Fruit fly (Drosophila melanogaster) whole organism, embryonic: ENCODE measurements around the gene r2d2.

ENCODE experiments used
- Adf1 ChIP-seq: fragments of 200-800 bp; sonication (Bioruptor generic); IDR thresholded peaks from 2 replicates; pipeline ENCODE4 v1.3.6; 2022; ENCODE audit warnings: missing biosample characterization, missing genetic modification characterization
- CG10267 ChIP-seq: fragments of 200-800 bp; sonication (Bioruptor generic); optimal IDR thresholded peaks from 2 replicates; lab custom pipeline; 2018; ENCODE audit warnings: missing biosample characterization, mild to moderate bottlenecking, missing genetic modification characterization, moderate library complexity
- CG10366 ChIP-seq: fragments of 200-800 bp; sonication (Bioruptor generic); IDR thresholded peaks from 2 replicates; pipeline ENCODE4 v1.3.6; 2022; ENCODE audit warnings: missing biosample characterization, missing genetic modification characterization
- CG12659 ChIP-seq: fragments of 200-800 bp; sonication (Bioruptor generic); optimal IDR thresholded peaks from 3 replicates; lab custom pipeline; 2017; ENCODE audit warnings: mild to moderate bottlenecking, missing biosample characterization, missing genetic modification reagents, missing genetic modification characterization
- CG12769 ChIP-seq: fragments of 200-800 bp; sonication (Bioruptor generic); optimal IDR thresholded peaks from 2 replicates; lab custom pipeline; 2019; ENCODE audit warnings: missing biosample characterization, mild to moderate bottlenecking, missing genetic modification characterization, moderate library complexity
- CG14667 ChIP-seq: fragments of 200-800 bp; sonication (Bioruptor generic); IDR thresholded peaks from 2 replicates; pipeline ENCODE4 v1.3.6; 2022; ENCODE audit warnings: missing biosample characterization, missing genetic modification characterization
- CG15269 ChIP-seq: fragments of 200-800 bp; sonication (Bioruptor generic); optimal IDR thresholded peaks from 2 replicates; lab custom pipeline; 2018; ENCODE audit warnings: missing biosample characterization, mild to moderate bottlenecking, missing genetic modification characterization, moderate library complexity
- CG17385 ChIP-seq: fragments of 200-800 bp; sonication (Bioruptor generic); optimal IDR thresholded peaks from 3 replicates; lab custom pipeline; 2018; ENCODE audit warnings: missing biosample characterization, mild to moderate bottlenecking, missing genetic modification characterization
- CG17829 ChIP-seq: fragments of 200-800 bp; optimal IDR thresholded peaks from 2 replicates; lab custom pipeline; 2019; ENCODE audit warnings: missing biosample characterization, mild to moderate bottlenecking, missing genetic modification characterization, moderate library complexity
- CG17912 ChIP-seq: fragments of 200-800 bp; sonication (Bioruptor generic); optimal IDR thresholded peaks from 2 replicates; lab custom pipeline; 2018; ENCODE audit warnings: missing biosample characterization, mild to moderate bottlenecking, missing genetic modification characterization
- CG18011 ChIP-seq: fragments of 200-800 bp; sonication (Bioruptor generic); optimal IDR thresholded peaks from 2 replicates; lab custom pipeline; 2017; ENCODE audit warnings: missing biosample characterization, missing genetic modification characterization, mild to moderate bottlenecking, moderate library complexity, missing genotype
- CG3065 ChIP-seq: fragments of 200-800 bp; sonication (Bioruptor generic); optimal IDR thresholded peaks from 2 replicates; lab custom pipeline; 2016; ENCODE audit warnings: missing biosample characterization, missing genetic modification characterization
- CG3995 ChIP-seq: fragments of 200-800 bp; sonication (Bioruptor generic); optimal IDR thresholded peaks from 3 replicates; lab custom pipeline; 2016; ENCODE audit warnings: missing biosample characterization, missing genetic modification characterization
- CG4820 ChIP-seq: fragments of 200-800 bp; sonication (Bioruptor generic); optimal IDR thresholded peaks from 3 replicates; lab custom pipeline; 2016; ENCODE audit warnings: missing biosample characterization, missing genetic modification characterization
- CG5953 ChIP-seq: fragments of 200-800 bp; sonication (Bioruptor generic); IDR thresholded peaks from 2 replicates; pipeline ENCODE4 v1.3.6; 2022; ENCODE audit warnings: missing biosample characterization, missing genetic modification characterization
- CG6689 ChIP-seq: fragments of 200-800 bp; sonication (Bioruptor generic); IDR thresholded peaks from 2 replicates; pipeline ENCODE4 v1.3.6; 2022; ENCODE audit warnings: missing biosample characterization, missing genetic modification characterization
- CG6813 ChIP-seq: fragments of 200-800 bp; sonication (Bioruptor generic); optimal IDR thresholded peaks from 2 replicates; lab custom pipeline; 2017; ENCODE audit warnings: missing biosample characterization, missing genetic modification characterization, mild to moderate bottlenecking, moderate library complexity, missing genetic modification reagents
- CG9817 ChIP-seq: fragments of 200-800 bp; sonication (Bioruptor generic); optimal IDR thresholded peaks from 2 replicates; lab custom pipeline; 2018; ENCODE audit warnings: missing biosample characterization, mild to moderate bottlenecking, missing genetic modification characterization, moderate library complexity
- Camta ChIP-seq: fragments of 200-800 bp; sonication (Bioruptor generic); optimal IDR thresholded peaks from 2 replicates; lab custom pipeline; 2016; ENCODE audit warnings: missing biosample characterization, missing genetic modification characterization
- Dad ChIP-seq: fragments of 200-800 bp; sonication (Bioruptor generic); optimal IDR thresholded peaks from 3 replicates; lab custom pipeline; 2016; ENCODE audit warnings: missing biosample characterization, missing genetic modification characterization
- Dbx ChIP-seq: fragments of 200-800 bp; sonication (Bioruptor generic); IDR thresholded peaks from 3 replicates; pipeline ENCODE4 v1.3.6; 2022; ENCODE audit warnings: missing biosample characterization, missing genetic modification characterization
- Elba2 ChIP-seq: fragments of 200-800 bp; sonication (Bioruptor generic); optimal IDR thresholded peaks from 3 replicates; lab custom pipeline; 2016; ENCODE audit warnings: missing biosample characterization, missing genetic modification characterization
- Gug ChIP-seq: fragments of 200-800 bp; sonication (Bioruptor generic); IDR thresholded peaks from 4 replicates; pipeline ENCODE4 v1.3.6; 2022; ENCODE audit warnings: missing biosample characterization, missing genetic modification characterization
- HLH3B ChIP-seq: fragments of 200-800 bp; sonication (Bioruptor generic); IDR thresholded peaks from 2 replicates; pipeline ENCODE4 v1.3.6; 2022; ENCODE audit warnings: missing biosample characterization, missing genetic modification characterization
- HmgZ ChIP-seq: fragments of 200-800 bp; sonication (Bioruptor generic); optimal IDR thresholded peaks from 2 replicates; lab custom pipeline; 2018; ENCODE audit warnings: missing biosample characterization, mild to moderate bottlenecking, missing genetic modification characterization
- Hr51 ChIP-seq, 2 experiments: fragments of 200-800 bp; sonication (Bioruptor generic); optimal IDR thresholded peaks; 2 replicates in 1 of 2; 3 replicates in 1 of 2; lab custom pipeline; 2016 to 2018; ENCODE audit warnings: missing biosample characterization in 2 of 2, missing genetic modification characterization in 2 of 2, mild to moderate bottlenecking in 1 of 2, moderate library complexity in 1 of 2
- Med ChIP-seq: fragments of 200-800 bp; sonication (Bioruptor generic); peaks from one replicate; lab custom pipeline; 2016; ENCODE audit warnings: missing biosample characterization, missing genetic modification characterization, mild to moderate bottlenecking, inconsistent platforms, moderate library complexity
- Neu2 ChIP-seq: fragments of 200-800 bp; sonication (Bioruptor generic); optimal IDR thresholded peaks from 3 replicates; lab custom pipeline; 2016; ENCODE audit warnings: missing biosample characterization, missing genetic modification characterization, borderline replicate concordance
- Xbp1 ChIP-seq: fragments of 200-800 bp; sonication (Bioruptor generic); optimal IDR thresholded peaks from 3 replicates; lab custom pipeline; 2016; ENCODE audit warnings: missing biosample characterization, mild to moderate bottlenecking, missing genetic modification characterization
- ato ChIP-seq: fragments of 200-800 bp; sonication (Bioruptor generic); IDR thresholded peaks from 2 replicates; pipeline ENCODE4 v1.3.6; 2022; ENCODE audit warnings: missing biosample characterization, missing genetic modification characterization; ENCODE audit not compliant: partially characterized antibody
- bcd ChIP-seq: fragments of 200-800 bp; sonication (Bioruptor generic); optimal IDR thresholded peaks from 2 replicates; lab custom pipeline; 2017; ENCODE audit warnings: missing biosample characterization, mild to moderate bottlenecking, missing genetic modification characterization
- chinmo ChIP-seq: fragments of 200-800 bp; sonication (Bioruptor generic); IDR thresholded peaks from 4 replicates; pipeline ENCODE4 v1.3.6; 2022; ENCODE audit warnings: missing biosample characterization, missing genetic modification characterization; ENCODE audit not compliant: partially characterized antibody
- chm ChIP-seq: fragments of 200-800 bp; sonication (Bioruptor generic); IDR thresholded peaks from 2 replicates; pipeline ENCODE4 v1.3.6; 2022; ENCODE audit warnings: missing biosample characterization, missing genetic modification characterization
- croc ChIP-seq: fragments of 200-800 bp; sonication (Bioruptor generic); conservative IDR thresholded peaks from 3 replicates; pipeline ENCODE4 v1.3.6; 2022; ENCODE audit warnings: missing biosample characterization, missing genetic modification characterization
- grau ChIP-seq: fragments of 200-800 bp; optimal IDR thresholded peaks from 3 replicates; lab custom pipeline; 2019; ENCODE audit warnings: missing biosample characterization, mild to moderate bottlenecking, missing genetic modification characterization, moderate library complexity
- kay ChIP-seq: fragments of 200-800 bp; sonication (Bioruptor generic); optimal IDR thresholded peaks from 2 replicates; lab custom pipeline; 2016; ENCODE audit warnings: missing biosample characterization, missing genetic modification characterization
- knrl ChIP-seq: fragments of 200-800 bp; sonication (Bioruptor generic); IDR thresholded peaks from 3 replicates; pipeline ENCODE4 v1.3.6; 2022; ENCODE audit warnings: missing biosample characterization, missing genetic modification characterization; ENCODE audit not compliant: partially characterized antibody
- pan ChIP-seq, 4 experiments: fragments of >200 bp in 3 of 4; fragments of 200-800 bp in 1 of 4; sonication (Bioruptor generic) in 1 of 4; optimal IDR thresholded peaks in 3 of 4; IDR thresholded peaks in 1 of 4; 2 replicates each; pipeline versions ENCODE4 v1.3.6 to Lab custom; 2017 to 2022; ENCODE audit warnings: missing biosample characterization in 2 of 4, missing genetic modification characterization in 2 of 4, mixed read lengths in 1 of 4
- prd ChIP-seq, 3 experiments: fragments of >200 bp in 2 of 3; fragments of 200-800 bp in 1 of 3; sonication (Bioruptor generic) in 1 of 3; optimal IDR thresholded peaks in 2 of 3; IDR thresholded peaks in 1 of 3; 2 replicates in 2 of 3; 3 replicates in 1 of 3; pipeline versions ENCODE4 v1.3.6 to Lab custom; 2017 to 2022; ENCODE audit warnings: missing biosample characterization in 1 of 3, missing genetic modification characterization in 1 of 3
- rib ChIP-seq: fragments of 200-800 bp; sonication (Bioruptor generic); IDR thresholded peaks from 2 replicates; pipeline ENCODE4 v1.3.6; 2022; ENCODE audit warnings: missing biosample characterization, missing genetic modification characterization
- run ChIP-seq: fragments of 200-800 bp; sonication (Bioruptor generic); optimal IDR thresholded peaks from 3 replicates; lab custom pipeline; 2018; ENCODE audit warnings: missing biosample characterization, mild to moderate bottlenecking, missing genetic modification characterization
- sd ChIP-seq: fragments of 200-800 bp; sonication (Bioruptor generic); optimal IDR thresholded peaks from 3 replicates; lab custom pipeline; 2018; ENCODE audit warnings: missing biosample characterization, mild to moderate bottlenecking, missing genetic modification characterization, moderate library complexity
- slbo ChIP-seq: fragments of 200-800 bp; sonication (Bioruptor generic); IDR thresholded peaks from 2 replicates; pipeline ENCODE4 v1.3.6; 2022; ENCODE audit warnings: missing biosample characterization, missing genetic modification characterization
- sqz ChIP-seq: fragments of 200-800 bp; sonication (Bioruptor generic); optimal IDR thresholded peaks from 3 replicates; lab custom pipeline; 2018; ENCODE audit warnings: missing biosample characterization, mild to moderate bottlenecking, missing genetic modification characterization
- stc ChIP-seq: fragments of 200-800 bp; sonication (Bioruptor generic); IDR thresholded peaks from 2 replicates; pipeline ENCODE4 v1.3.6; 2022; ENCODE audit warnings: missing biosample characterization, missing genetic modification characterization
- tll ChIP-seq, 2 experiments: fragments of 200-800 bp in 1 of 2; fragments of >200 bp in 1 of 2; sonication (Bioruptor generic) in 1 of 2; optimal IDR thresholded peaks; 2 replicates each; lab custom pipeline; 2017 to 2019; ENCODE audit warnings: missing biosample characterization in 2 of 2, missing genetic modification characterization in 2 of 2, mild to moderate bottlenecking in 1 of 2, moderate library complexity in 1 of 2
- trem ChIP-seq: fragments of 200-800 bp; optimal IDR thresholded peaks from 3 replicates; lab custom pipeline; 2019; ENCODE audit warnings: missing biosample characterization, mild to moderate bottlenecking, missing genetic modification characterization, moderate library complexity
- ttk ChIP-seq: fragments of 200-800 bp; sonication (Bioruptor generic); IDR thresholded peaks from 2 replicates; pipeline ENCODE4 v2.1.2; 2022; ENCODE audit warnings: missing biosample characterization, missing genetic modification characterization

r2d2 gene

DNA sequence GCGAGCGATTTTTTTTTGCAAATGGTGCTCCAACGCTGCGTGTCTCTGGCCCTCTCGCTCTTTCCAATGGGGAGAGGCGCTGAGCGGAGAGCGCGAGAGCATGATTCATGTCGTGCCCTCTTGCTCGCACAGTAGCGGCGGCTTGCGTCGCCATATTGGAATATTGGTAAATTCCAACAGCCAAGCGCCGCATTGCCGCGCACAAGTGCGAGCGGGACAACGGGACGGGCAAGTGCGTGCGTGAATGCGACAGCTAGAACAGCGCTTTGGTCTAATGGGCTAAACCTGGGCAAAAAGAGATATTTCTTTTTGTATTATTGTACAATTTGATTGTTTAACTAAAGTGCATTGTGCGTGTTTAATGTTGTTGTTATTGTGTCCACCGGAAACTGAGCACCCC, 28.3 kb downstream of the r2d2 start (continued):
- no peak for TF ChIP-seq stc (GFP tag; lab: Robert Waterston, UW)
- TF ChIP-seq CG12659 (GFP tag; lab: Kevin White, UChicago), result peak; percentile 69
- no peak for TF ChIP-seq Gug
- peak; percentile 13 for TF ChIP-seq CG17385
- peak; percentile 79 for TF ChIP-seq HmgZ (tag; lab: Kevin White, UChicago)
- TF ChIP-seq Dbx (GFP tag; lab: Robert Waterston, UW), result peak; percentile 27; the same call in 1 of the 3 replicates
- peak in 1 of 2 experiments; percentile 13 for TF ChIP-seq Hr51 (GFP tag; optimal IDR thresholded peaks at IDR 0.05; lab: Kevin White, UChicago)
- TF ChIP-seq CG10267 (tag; lab: Kevin White, UChicago), result no peak
- no peak for TF ChIP-seq CG3065 (GFP tag; lab: Kevin White, UChicago)
- TF ChIP-seq rib (GFP tag; lab: Robert Waterston, UW), result peak; percentile 93
- peak; percentile 13 for TF ChIP-seq Xbp1 (GFP tag; lab: Kevin White, UChicago)
- TF ChIP-seq chinmo (GFP tag; lab: Robert Waterston, UW), result peak; percentile 78; the same call in 1 of the 4 replicates
- peak; percentile 33 for TF ChIP-seq bcd (GFP tag; lab: Kevin White, UChicago)
- TF ChIP-seq CG15269 (tag; lab: Kevin White, UChicago), result no peak
- peak; percentile 32 for TF ChIP-seq CG12769 (tag; lab: Kevin White, UChicago)
- TF ChIP-seq CG3995 (GFP tag; lab: Kevin White, UChicago), result no peak
- TF ChIP-seq CG10366, result no peak
- peak; percentile 50 for TF ChIP-seq slbo (GFP tag; lab: Robert Waterston, UW)
- 0 out of 2 replicates have a peak, but pooled peaks have one; percentile 6 for TF ChIP-seq ttk (GFP tag; lab: Robert Waterston, UW)
- TF ChIP-seq sqz, result peak; percentile 98
- TF ChIP-seq Camta, result peak; percentile 7
- peak; percentile 100 for TF ChIP-seq sd
- TF ChIP-seq CG18011 (GFP tag; lab: Kevin White, UChicago), result no peak
- TF ChIP-seq ato, result 0 out of 2 replicates have a peak, but pooled peaks have one; percentile 43
- TF ChIP-seq CG5953 (GFP tag; lab: Robert Waterston, UW), result 0 out of 2 replicates have a peak, but pooled peaks have one; percentile 11
- peak; percentile 13; the same call in 1 of the 2 replicates for TF ChIP-seq CG6689 (GFP tag; lab: Robert Waterston, UW)
- peak; percentile 65 for TF ChIP-seq Neu2
- TF ChIP-seq HLH3B, result 0 out of 2 replicates have a peak, but pooled peaks have one; percentile 16
- no peak for TF ChIP-seq prd (optimal IDR thresholded peaks at IDR 0.05; lab: Kevin White, UChicago)
- no peak for TF ChIP-seq prd (GFP tag; IDR thresholded peaks at IDR 0.05; lab: Robert Waterston, UW)
- peak; percentile 98 for TF ChIP-seq Elba2 (GFP tag; lab: Kevin White, UChicago)
- peak; percentile 6 for TF ChIP-seq CG17912
- peak; percentile 92 for TF ChIP-seq Med (GFP tag; lab: Kevin White, UChicago)
- peak; percentile 70 for TF ChIP-seq Adf1 (GFP tag; lab: Robert Waterston, UW)
- no peak for TF ChIP-seq trem (tag; lab: Kevin White, UChicago)
- TF ChIP-seq grau, result peak; percentile 6
- no peak for TF ChIP-seq Dad (GFP tag; lab: Kevin White, UChicago)
- peak; percentile 59; the same call in 1 of the 2 replicates for TF ChIP-seq chm (GFP tag; lab: Robert Waterston, UW)
- TF ChIP-seq CG17829 (tag; lab: Kevin White, UChicago), result peak; percentile 59
- TF ChIP-seq kay (GFP tag; lab: Kevin White, UChicago), result peak; percentile 93
- peak in 1 of 2 experiments; percentile 76 for TF ChIP-seq tll (GFP tag; optimal IDR thresholded peaks at IDR 0.05; lab: Kevin White, UChicago)
- peak; percentile 19 for TF ChIP-seq CG6813 (GFP tag; lab: Kevin White, UChicago)
- TF ChIP-seq CG14667, result no peak
- no peak for TF ChIP-seq pan (optimal IDR thresholded peaks at IDR 0.05; lab: Kevin White, UChicago)
- peak in 1 of 2 experiments; percentile 39 for TF ChIP-seq pan (GFP tag; optimal IDR thresholded peaks at IDR 0.05 in 1 of 2, IDR thresholded peaks at IDR 0.05 in 1 of 2)
- peak; percentile 41; the same call in 2 of the 3 replicates for TF ChIP-seq knrl (GFP tag; lab: Robert Waterston, UW)
- no peak for TF ChIP-seq croc (GFP tag; lab: Robert Waterston, UW)
- TF ChIP-seq CG9817 (tag; lab: Kevin White, UChicago), result no peak
- no peak for TF ChIP-seq run
- TF ChIP-seq CG4820 (GFP tag; lab: Kevin White, UChicago), result no peak
